Fruit fly (Drosophila melanogaster) whole organism, embryonic: ENCODE data around the gene CG46307.

Experiments used
- Adf1 ChIP-seq: fragments of 200-800 bp; sonication (Bioruptor generic); IDR thresholded peaks from 2 replicates; pipeline ENCODE4 v1.3.6; 2022; ENCODE audit warnings: missing biosample characterization, missing genetic modification characterization
- C15 ChIP-seq: fragments of 200-800 bp; sonication (Bioruptor generic); IDR thresholded peaks from 3 replicates; pipeline ENCODE4 v1.3.6; 2022; ENCODE audit warnings: missing biosample characterization, missing genetic modification characterization
- CG11504 ChIP-seq: fragments of 200-800 bp; sonication (Bioruptor generic); optimal IDR thresholded peaks from 3 replicates; lab custom pipeline; 2019; ENCODE audit warnings: missing biosample characterization, mild to moderate bottlenecking, missing genetic modification characterization, moderate library complexity
- CG12219 ChIP-seq: fragments of 200-800 bp; sonication (Bioruptor generic); optimal IDR thresholded peaks from 3 replicates; lab custom pipeline; 2018; ENCODE audit warnings: missing biosample characterization, mild to moderate bottlenecking, missing genetic modification characterization
- CG1233 ChIP-seq: fragments of 200-800 bp; sonication (Bioruptor generic); optimal IDR thresholded peaks from 4 replicates; lab custom pipeline; 2018; ENCODE audit warnings: missing biosample characterization, mild to moderate bottlenecking, missing genetic modification characterization
- CG12769 ChIP-seq: fragments of 200-800 bp; sonication (Bioruptor generic); optimal IDR thresholded peaks from 2 replicates; lab custom pipeline; 2019; ENCODE audit warnings: missing biosample characterization, mild to moderate bottlenecking, missing genetic modification characterization, moderate library complexity
- CG13296 ChIP-seq: fragments of 200-800 bp; sonication (Bioruptor generic); optimal IDR thresholded peaks from 3 replicates; lab custom pipeline; 2018; ENCODE audit warnings: missing biosample characterization, mild to moderate bottlenecking, missing genetic modification characterization
- CG13424 ChIP-seq: fragments of 200-800 bp; sonication (Bioruptor generic); optimal IDR thresholded peaks from 2 replicates; lab custom pipeline; 2019; ENCODE audit warnings: missing biosample characterization, mild to moderate bottlenecking, missing genetic modification characterization, moderate library complexity
- CG13775 ChIP-seq: fragments of 200-800 bp; sonication (Bioruptor generic); optimal IDR thresholded peaks from 3 replicates; lab custom pipeline; 2017; ENCODE audit warnings: missing biosample characterization, mild to moderate bottlenecking, missing genetic modification characterization
- CG14014 ChIP-seq: fragments of 200-800 bp; sonication (Bioruptor generic); IDR thresholded peaks from 2 replicates; pipeline ENCODE4 v1.3.6; 2022; ENCODE audit warnings: missing biosample characterization, missing genetic modification characterization
- CG15073 ChIP-seq: fragments of 200-800 bp; sonication (Bioruptor generic); optimal IDR thresholded peaks from 2 replicates; lab custom pipeline; 2016; ENCODE audit warnings: missing biosample characterization, missing genetic modification characterization
- CG15514 ChIP-seq: fragments of 200-800 bp; sonication (Bioruptor generic); optimal IDR thresholded peaks from 3 replicates; lab custom pipeline; 2017; ENCODE audit warnings: missing biosample characterization, missing genetic modification characterization, mild to moderate bottlenecking, moderate library complexity, missing genetic modification reagents
- CG15696 ChIP-seq: fragments of 200-800 bp; sonication (Bioruptor generic); optimal IDR thresholded peaks from 2 replicates; lab custom pipeline; 2019; ENCODE audit warnings: missing biosample characterization, mild to moderate bottlenecking, missing genetic modification characterization, moderate library complexity
- CG17186 ChIP-seq: fragments of 200-800 bp; sonication (Bioruptor generic); optimal IDR thresholded peaks from 3 replicates; lab custom pipeline; 2017; ENCODE audit warnings: missing biosample characterization, missing genetic modification reagents, missing genetic modification characterization
- CG17328 ChIP-seq: fragments of 200-800 bp; sonication (Bioruptor generic); IDR thresholded peaks from 2 replicates; pipeline ENCODE4 v1.3.6; 2022; ENCODE audit warnings: missing biosample characterization, missing genetic modification characterization
- CG32772 ChIP-seq: fragments of 200-800 bp; sonication (Bioruptor generic); IDR thresholded peaks from 2 replicates; pipeline ENCODE4 v1.3.6; 2022; ENCODE audit warnings: missing biosample characterization, missing genetic modification characterization
- CG3995 ChIP-seq: fragments of 200-800 bp; sonication (Bioruptor generic); optimal IDR thresholded peaks from 3 replicates; lab custom pipeline; 2016; ENCODE audit warnings: missing biosample characterization, missing genetic modification characterization
- CG4730 ChIP-seq: fragments of 200-800 bp; sonication (Bioruptor generic); IDR thresholded peaks from 2 replicates; pipeline ENCODE4 v1.3.6; 2022; ENCODE audit warnings: missing biosample characterization, missing genetic modification characterization
- CG4820 ChIP-seq: fragments of 200-800 bp; sonication (Bioruptor generic); optimal IDR thresholded peaks from 3 replicates; lab custom pipeline; 2016; ENCODE audit warnings: missing biosample characterization, missing genetic modification characterization
- CG6175 ChIP-seq: fragments of 200-800 bp; sonication (Bioruptor generic); IDR thresholded peaks from 3 replicates; pipeline ENCODE4 v1.3.6; 2022; ENCODE audit warnings: missing biosample characterization, missing genetic modification characterization
- CG9727 ChIP-seq: fragments of 200-800 bp; sonication (Bioruptor generic); optimal IDR thresholded peaks from 3 replicates; lab custom pipeline; 2017; ENCODE audit warnings: missing biosample characterization, mild to moderate bottlenecking, missing genetic modification characterization
- CG9876 ChIP-seq: fragments of 200-800 bp; sonication (Bioruptor generic); optimal IDR thresholded peaks from 2 replicates; lab custom pipeline; 2016; ENCODE audit warnings: missing biosample characterization, missing genetic modification characterization
- Fer2 ChIP-seq: fragments of 200-800 bp; sonication (Bioruptor generic); optimal IDR thresholded peaks from 2 replicates; lab custom pipeline; 2018; ENCODE audit warnings: missing biosample characterization, mild to moderate bottlenecking, missing genetic modification characterization, moderate library complexity
- Hmr ChIP-seq: fragments of 200-800 bp; sonication (Bioruptor generic); optimal IDR thresholded peaks from 3 replicates; lab custom pipeline; 2017; ENCODE audit warnings: mild to moderate bottlenecking, missing biosample characterization, missing genetic modification reagents, missing genetic modification characterization
- Hr39 ChIP-seq: fragments of >200 bp; optimal IDR thresholded peaks from 2 replicates; lab custom pipeline; 2017
- Jarid2 ChIP-seq: fragments of 200-800 bp; sonication (Bioruptor generic); optimal IDR thresholded peaks from 3 replicates; lab custom pipeline; 2017; ENCODE audit warnings: mild to moderate bottlenecking, missing biosample characterization, missing genetic modification reagents, missing genetic modification characterization
- Lhr ChIP-seq: fragments of 200-800 bp; sonication (Bioruptor generic); optimal IDR thresholded peaks from 3 replicates; lab custom pipeline; 2017; ENCODE audit warnings: mild to moderate bottlenecking, missing biosample characterization, missing genetic modification reagents, missing genetic modification characterization
- MTF-1 ChIP-seq: fragments of 200-800 bp; sonication (Bioruptor generic); optimal IDR thresholded peaks from 2 replicates; lab custom pipeline; 2018; ENCODE audit warnings: missing biosample characterization, mild to moderate bottlenecking, missing genetic modification characterization, borderline replicate concordance
- Optix ChIP-seq: fragments of 200-800 bp; sonication (Bioruptor generic); IDR thresholded peaks from 3 replicates; pipeline ENCODE4 v1.3.6; 2022; ENCODE audit warnings: missing biosample characterization, missing genetic modification characterization
- Sin3A ChIP-seq: fragments of >200 bp; optimal IDR thresholded peaks from 2 replicates; lab custom pipeline; 2018
- Sox102F ChIP-seq: fragments of 200-800 bp; sonication (Bioruptor generic); optimal IDR thresholded peaks from 2 replicates; lab custom pipeline; 2018; ENCODE audit warnings: missing biosample characterization, mild to moderate bottlenecking, missing genetic modification characterization, moderate library complexity
- Trl ChIP-seq, 3 experiments: fragments of >200 bp in 2 of 3; fragments of 200-800 bp in 1 of 3; sonication (Bioruptor generic) in 1 of 3; optimal IDR thresholded peaks; 2 replicates in 1 of 3; 3 replicates in 2 of 3; lab custom pipeline; 2016 to 2017; ENCODE audit warnings: missing biosample characterization in 1 of 3, missing genetic modification characterization in 1 of 3
- Xbp1 ChIP-seq: fragments of 200-800 bp; sonication (Bioruptor generic); optimal IDR thresholded peaks from 3 replicates; lab custom pipeline; 2016; ENCODE audit warnings: missing biosample characterization, mild to moderate bottlenecking, missing genetic modification characterization
- abd-A ChIP-seq: fragments of 200-800 bp; sonication (Bioruptor generic); optimal IDR thresholded peaks from 3 replicates; lab custom pipeline; 2019; ENCODE audit warnings: missing biosample characterization, mild to moderate bottlenecking, missing genetic modification characterization, moderate library complexity
- btn ChIP-seq: fragments of 200-800 bp; sonication (Bioruptor generic); optimal IDR thresholded peaks from 2 replicates; lab custom pipeline; 2016; ENCODE audit warnings: missing biosample characterization, missing genetic modification characterization
- chm ChIP-seq: fragments of 200-800 bp; sonication (Bioruptor generic); IDR thresholded peaks from 2 replicates; pipeline ENCODE4 v1.3.6; 2022; ENCODE audit warnings: missing biosample characterization, missing genetic modification characterization
- da ChIP-seq: fragments of 200-800 bp; sonication (Bioruptor generic); optimal IDR thresholded peaks from 2 replicates; lab custom pipeline; 2016; ENCODE audit warnings: missing biosample characterization, missing genetic modification characterization
- dimm ChIP-seq: fragments of 200-800 bp; sonication (Bioruptor generic); IDR thresholded peaks from 2 replicates; pipeline ENCODE4 v1.3.6; 2022; ENCODE audit warnings: missing biosample characterization, missing genetic modification characterization
- fd3F ChIP-seq: fragments of 200-800 bp; sonication (Bioruptor generic); optimal IDR thresholded peaks from 2 replicates; lab custom pipeline; 2018; ENCODE audit warnings: missing biosample characterization, mild to moderate bottlenecking, missing genetic modification characterization, moderate library complexity
- gcm2 ChIP-seq: fragments of 200-800 bp; sonication (Bioruptor generic); optimal IDR thresholded peaks from 2 replicates; lab custom pipeline; 2016; ENCODE audit warnings: missing biosample characterization, missing genetic modification characterization
- hbn ChIP-seq: fragments of 200-800 bp; sonication (Bioruptor generic); IDR thresholded peaks from 2 replicates; pipeline ENCODE4 v1.3.6; 2022; ENCODE audit warnings: missing biosample characterization, missing genetic modification characterization; ENCODE audit not compliant: partially characterized antibody
- insv ChIP-seq, 2 experiments: fragments of 200-800 bp; sonication (Bioruptor generic); optimal IDR thresholded peaks; 3 replicates each; lab custom pipeline; 2016 to 2018; ENCODE audit warnings: missing biosample characterization in 2 of 2, missing genetic modification characterization in 2 of 2
- jumu ChIP-seq: fragments of 200-800 bp; sonication (Bioruptor generic); optimal IDR thresholded peaks from 3 replicates; lab custom pipeline; 2016; ENCODE audit warnings: missing biosample characterization, missing genetic modification characterization
- phol ChIP-seq: fragments of 200-800 bp; sonication (Bioruptor generic); optimal IDR thresholded peaks from 3 replicates; lab custom pipeline; 2018; ENCODE audit warnings: missing biosample characterization, mild to moderate bottlenecking, missing genetic modification characterization, moderate library complexity
- psq ChIP-seq: fragments of 200-800 bp; sonication (Bioruptor generic); optimal IDR thresholded peaks from 2 replicates; lab custom pipeline; 2017; ENCODE audit warnings: missing biosample characterization, missing genetic modification characterization
- sc ChIP-seq, 3 experiments: fragments of >200 bp in 2 of 3; fragments of 200-800 bp in 1 of 3; sonication (Bioruptor generic) in 1 of 3; optimal IDR thresholded peaks; 2 replicates in 2 of 3; 3 replicates in 1 of 3; lab custom pipeline; 2017; ENCODE audit warnings: mild to moderate bottlenecking in 1 of 3, missing biosample characterization in 1 of 3, missing genetic modification characterization in 1 of 3, missing genetic modification reagents in 1 of 3
- sd ChIP-seq: fragments of 200-800 bp; sonication (Bioruptor generic); optimal IDR thresholded peaks from 3 replicates; lab custom pipeline; 2018; ENCODE audit warnings: missing biosample characterization, mild to moderate bottlenecking, missing genetic modification characterization, moderate library complexity
- ssp ChIP-seq: fragments of 200-800 bp; sonication (Bioruptor generic); IDR thresholded peaks from 2 replicates; pipeline ENCODE4 v1.3.6; 2022; ENCODE audit warnings: missing biosample characterization, missing genetic modification characterization
- tio ChIP-seq: fragments of 200-800 bp; sonication (Bioruptor generic); optimal IDR thresholded peaks from 2 replicates; lab custom pipeline; 2017; ENCODE audit warnings: missing biosample characterization, missing genetic modification characterization, inconsistent platforms
- toy ChIP-seq: fragments of 200-800 bp; sonication (Bioruptor generic); IDR thresholded peaks from 2 replicates; pipeline ENCODE4 v1.3.6; 2022; ENCODE audit warnings: missing biosample characterization, missing genetic modification characterization
- wdn ChIP-seq: fragments of 200-800 bp; sonication (Bioruptor generic); IDR thresholded peaks from 2 replicates; pipeline ENCODE4 v1.3.6; 2022; ENCODE audit warnings: missing biosample characterization, missing genetic modification characterization

CG46307 gene

dm6 chr2L:21149053-21149452 lies 44.7 kb downstream of the CG46307 start (continued):
- TF ChIP-seq hbn (GFP tag; lab: Robert Waterston, UW) = peak; percentile 73
- TF ChIP-seq sc (optimal IDR thresholded peaks at IDR 0.05; lab: Kevin White, UChicago) = no peak
- no peak for TF ChIP-seq sc (GFP tag; optimal IDR thresholded peaks at IDR 0.05; lab: Kevin White, UChicago)
- TF ChIP-seq MTF-1 (GFP tag; lab: Kevin White, UChicago) = peak; percentile 12
- peak; percentile 55 for TF ChIP-seq phol (tag; lab: Kevin White, UChicago)
- peak; percentile 57 for TF ChIP-seq Xbp1 (GFP tag; lab: Kevin White, UChicago)
- no peak for TF ChIP-seq CG6175 (GFP tag; lab: Robert Waterston, UW)
- peak; percentile 27 for TF ChIP-seq CG1233 (GFP tag; lab: Kevin White, UChicago)
- no peak for TF ChIP-seq Hmr
- TF ChIP-seq gcm2 = no peak
- peak; percentile 37 for TF ChIP-seq CG13424
- peak; percentile 53 for TF ChIP-seq ssp
- no peak for TF ChIP-seq psq (GFP tag; lab: Kevin White, UChicago)
- TF ChIP-seq Lhr (GFP tag; lab: Kevin White, UChicago) = peak; percentile 70
- TF ChIP-seq jumu (GFP tag; lab: Kevin White, UChicago) = no peak
- 0 out of 2 replicates have a peak, but pooled peaks have one; percentile 8 for TF ChIP-seq CG4730 (GFP tag; lab: Robert Waterston, UW)
- TF ChIP-seq CG14014 (GFP tag; lab: Robert Waterston, UW) = peak; percentile 66
- no peak for TF ChIP-seq CG3995 (GFP tag; lab: Kevin White, UChicago)
- no peak for TF ChIP-seq Sin3A (lab: Kevin White, UChicago)
- no peak for TF ChIP-seq Hr39 (lab: Kevin White, UChicago)
- no peak for TF ChIP-seq abd-A (tag; lab: Kevin White, UChicago)
- 0 out of 2 replicates have a peak, but pooled peaks have one; percentile 23 for TF ChIP-seq CG32772
- TF ChIP-seq CG12769 (tag; lab: Kevin White, UChicago) = peak; percentile 19
- TF ChIP-seq tio (GFP tag; lab: Kevin White, UChicago) = peak; percentile 26
- TF ChIP-seq C15 (GFP tag; lab: Robert Waterston, UW) = no peak
- no peak for TF ChIP-seq Sox102F (GFP tag; lab: Kevin White, UChicago)
- TF ChIP-seq CG17328 (GFP tag; lab: Robert Waterston, UW) = peak; percentile 66
- TF ChIP-seq CG9876 (GFP tag; lab: Kevin White, UChicago) = no peak
- TF ChIP-seq CG15514 = peak; percentile 80
- peak; percentile 20 for TF ChIP-seq CG13775 (GFP tag; lab: Kevin White, UChicago)
- TF ChIP-seq wdn (GFP tag; lab: Robert Waterston, UW) = peak; percentile 34; the same call in 1 of the 2 replicates
- peak; percentile 56 for TF ChIP-seq CG9727 (GFP tag; lab: Kevin White, UChicago)
- TF ChIP-seq Adf1 (GFP tag; lab: Robert Waterston, UW) = no peak
- TF ChIP-seq CG4820 = peak; percentile 6
- TF ChIP-seq sd (tag; lab: Kevin White, UChicago) = no peak
- TF ChIP-seq CG17186 (GFP tag; lab: Kevin White, UChicago) = no peak
- TF ChIP-seq CG15696 (tag; lab: Kevin White, UChicago) = peak; percentile 28
- no peak for TF ChIP-seq Jarid2 (GFP tag; lab: Kevin White, UChicago)
- no peak for TF ChIP-seq btn (GFP tag; lab: Kevin White, UChicago)
- TF ChIP-seq chm (GFP tag; lab: Robert Waterston, UW) = peak; percentile 33; the same call in 1 of the 2 replicates
- TF ChIP-seq CG12219 (GFP tag; lab: Kevin White, UChicago) = no peak
- TF ChIP-seq da (GFP tag; lab: Kevin White, UChicago) = no peak
- no peak for TF ChIP-seq CG11504 (tag; lab: Kevin White, UChicago)
- peak; percentile 59 for TF ChIP-seq CG13296
- TF ChIP-seq Fer2 (tag; lab: Kevin White, UChicago) = no peak
- no peak for TF ChIP-seq CG15073 (GFP tag; lab: Kevin White, UChicago)
- no peak for TF ChIP-seq Optix (GFP tag; lab: Robert Waterston, UW)
- TF ChIP-seq insv (GFP tag; optimal IDR thresholded peaks at IDR 0.05; lab: Kevin White, UChicago) = no peak
- no peak for TF ChIP-seq fd3F (GFP tag; lab: Kevin White, UChicago)
- no peak for TF ChIP-seq dimm (GFP tag; lab: Robert Waterston, UW)
- TF ChIP-seq Trl (optimal IDR thresholded peaks at IDR 0.05; lab: Kevin White, UChicago) = no peak
- TF ChIP-seq Trl (GFP tag; optimal IDR thresholded peaks at IDR 0.05; lab: Kevin White, UChicago) = peak; percentile 2
- no peak for TF ChIP-seq toy (GFP tag; lab: Robert Waterston, UW)
